Worm (Caenorhabditis elegans): ENCODE data around the gene rom-1.

rom-1 gene

DNA sequence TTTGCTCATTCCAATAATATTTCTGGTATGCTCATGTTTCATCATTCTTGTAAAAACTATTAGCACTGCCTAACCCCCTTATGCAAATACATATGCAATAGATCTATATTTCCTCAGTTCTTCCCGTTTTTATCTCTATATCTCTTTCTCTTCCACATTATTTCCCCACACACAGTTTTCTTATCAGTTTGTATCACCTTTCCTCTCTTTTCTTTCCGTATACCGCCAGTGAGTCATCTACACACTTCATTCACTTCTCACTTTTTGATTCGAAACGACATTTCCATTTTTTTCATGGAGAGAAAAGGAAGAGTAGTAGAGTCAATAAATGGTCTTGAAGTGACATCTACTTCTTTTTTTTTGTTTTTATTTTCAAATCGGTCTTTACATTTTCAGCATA, 631 bp upstream of the rom-1 start:
- no peak for TF ChIP-seq lag-1 (GFP tag; IDR thresholded peaks at IDR 0.05)
- no peak for TF ChIP-seq F22D6.2 (tag; optimal IDR thresholded peaks at IDR 0.05)
- TF ChIP-seq ceh-79 (tag; optimal IDR thresholded peaks at IDR 0.05), result no peak
- no peak for TF ChIP-seq hrde-1 (tag; optimal IDR thresholded peaks at IDR 0.05; ENCODE audit: borderline replicate concordance)
- TF ChIP-seq ZK185.1 (tag; optimal IDR thresholded peaks at IDR 0.05; ENCODE audit: poor library complexity, severe bottlenecking), result no peak
- no peak for TF ChIP-seq ztf-22 (GFP tag; optimal IDR thresholded peaks at IDR 0.05)
- no peak for TF ChIP-seq egl-18 (GFP tag; IDR thresholded peaks at IDR 0.05)
- no peak for TF ChIP-seq F39B2.1 (GFP tag; IDR thresholded peaks at IDR 0.05)
- no peak for TF ChIP-seq cebp-1 (GFP tag; IDR thresholded peaks at IDR 0.05)
- TF ChIP-seq cebp-1 (tag; optimal IDR thresholded peaks at IDR 0.05), result peak; percentile 6
- peak; percentile 77 for TF ChIP-seq nhr-80 (tag; optimal IDR thresholded peaks at IDR 0.05)
- no peak for TF ChIP-seq F57C9.4 (tag; optimal IDR thresholded peaks at IDR 0.05)
- no peak for TF ChIP-seq D2030.7 (GFP tag; IDR thresholded peaks at IDR 0.05)

- TF ChIP-seq rec-8 (tag; optimal IDR thresholded peaks at IDR 0.05), result no peak
These were observed 2.9 kb downstream of the rom-1 start, which contains the start of gene F26F4.12 for ce11 chrIII:4909938-4910337. TSS of gene F26F4.12 (minus strand) at chrIII:4910038.

ce11 chrIII:4910956-4911355, 4.0 kb downstream of the rom-1 start, which contains the start of gene F26F4.2:
TSS of gene F26F4.2 (plus strand) at chrIII:4911256.
- no peak for TF ChIP-seq sea-2 (GFP tag; IDR thresholded peaks at IDR 0.05)
- TF ChIP-seq F37B4.10 (GFP tag; IDR thresholded peaks at IDR 0.05), result no peak
- no peak for TF ChIP-seq snpc-1.3 (tag; optimal IDR thresholded peaks at IDR 0.05; ENCODE audit: insufficient read depth)

ce11 chrIII:4912317-4912716, 5.3 kb downstream of the rom-1 start, which contains the start of the genes F26F4.9 and cee-1:
TSS of gene F26F4.9 (minus strand) at chrIII:4912521.
TSS of gene cee-1 (plus strand) at chrIII:4912699.
- TF ChIP-seq F49E8.2 (tag; optimal IDR thresholded peaks at IDR 0.05; ENCODE audit: insufficient read depth), result no peak
- TF ChIP-seq ZK185.1 (tag; optimal IDR thresholded peaks at IDR 0.05; ENCODE audit: poor library complexity, severe bottlenecking), result peak; percentile 76
- TF ChIP-seq mes-4 (tag; optimal IDR thresholded peaks at IDR 0.05), result no peak
- no peak for TF ChIP-seq ceh-58 (GFP tag; IDR thresholded peaks at IDR 0.05)
- TF ChIP-seq lin-35 (GFP tag; optimal IDR thresholded peaks at IDR 0.05), result peak in 1 of 3 experiments; percentile 63
- TF ChIP-seq snpc-1.1 (tag; optimal IDR thresholded peaks at IDR 0.05; ENCODE audit: insufficient read depth), result no peak
- no peak for TF ChIP-seq lag-1 (GFP tag; IDR thresholded peaks at IDR 0.05)
- TF ChIP-seq ama-1 (optimal IDR thresholded peaks at IDR 0.05), result no peak
- TF ChIP-seq ama-1 (GFP tag; optimal IDR thresholded peaks at IDR 0.05), result no peak
- TF ChIP-seq mcd-1 (GFP tag; IDR thresholded peaks at IDR 0.05), result peak; percentile 48; the same call in 1 of the 2 replicates
- peak; percentile 36; the same call in 1 of the 2 replicates for TF ChIP-seq madf-8 (GFP tag; conservative IDR thresholded peaks at IDR 0.05)
- peak; percentile 5 for TF ChIP-seq lin-40 (tag; optimal IDR thresholded peaks at IDR 0.05)
- TF ChIP-seq aptf-3 (GFP tag; IDR thresholded peaks at IDR 0.05), result no peak
- no peak for TF ChIP-seq B0261.1 (tag; optimal IDR thresholded peaks at IDR 0.05)
- TF ChIP-seq ztf-28 (GFP tag; IDR thresholded peaks at IDR 0.05), result no peak
- no peak for TF ChIP-seq fkh-3 (tag; optimal IDR thresholded peaks at IDR 0.05)
- TF ChIP-seq hlh-26 (GFP tag; conservative IDR thresholded peaks at IDR 0.05), result no peak
- TF ChIP-seq lin-54 (GFP tag; optimal IDR thresholded peaks at IDR 0.05), result peak; percentile 3
- no peak for TF ChIP-seq ceh-79 (tag; optimal IDR thresholded peaks at IDR 0.05)
- no peak for TF ChIP-seq ccch-3 (GFP tag; optimal IDR thresholded peaks at IDR 0.05)
- no peak for TF ChIP-seq rpc-1 (optimal IDR thresholded peaks at IDR 0.05)
- TF ChIP-seq rpc-1 (tag; optimal IDR thresholded peaks at IDR 0.05), result no peak
- TF ChIP-seq ztf-18 (tag; optimal IDR thresholded peaks at IDR 0.05), result peak; percentile 8
- peak; percentile 54; the same call in 1 of the 2 replicates for TF ChIP-seq dox-1 (GFP tag; IDR thresholded peaks at IDR 0.05)
- peak; percentile 61 for TF ChIP-seq ceh-27 (GFP tag; optimal IDR thresholded peaks at IDR 0.05)
- no peak for TF ChIP-seq somi-1 (GFP tag; optimal IDR thresholded peaks at IDR 0.05)
- no peak for TF ChIP-seq Y79H2A.3 (GFP tag; conservative IDR thresholded peaks at IDR 0.05)
- TF ChIP-seq rec-8 (tag; optimal IDR thresholded peaks at IDR 0.05), result peak in 1 of 2 experiments; percentile 53
- TF ChIP-seq lin-26 (GFP tag; IDR thresholded peaks at IDR 0.05), result no peak
- peak; percentile 44 for TF ChIP-seq him-1 (tag; optimal IDR thresholded peaks at IDR 0.05)
- peak; percentile 34 for TF ChIP-seq lsl-1 (GFP tag; optimal IDR thresholded peaks at IDR 0.05)

Data from whole organism, young adult.